Worm (Caenorhabditis elegans) whole organism, late embryonic: Measurements from ENCODE around the gene R09H10.6.

Experiments
- F13H6.1 ChIP-seq: sonication (generic microtip); optimal IDR thresholded peaks from 2 replicates; lab custom pipeline; 2016; ENCODE audit warnings: missing genetic modification characterization, missing compliant biosample characterization
- ahr-1 ChIP-seq: sonication (generic microtip); optimal IDR thresholded peaks from 2 replicates; lab custom pipeline; 2016; ENCODE audit warnings: missing genetic modification characterization, missing compliant biosample characterization
- ceh-34 ChIP-seq: sonication (generic microtip); optimal IDR thresholded peaks from 2 replicates; lab custom pipeline; 2016; ENCODE audit warnings: mild to moderate bottlenecking, missing genetic modification characterization, missing compliant biosample characterization
- dve-1 ChIP-seq: sonication (generic microtip); optimal IDR thresholded peaks from 2 replicates; lab custom pipeline; 2017; ENCODE audit warnings: antibody characterized with exemption, mild to moderate bottlenecking, missing genetic modification characterization, missing compliant biosample characterization
- fax-1 ChIP-seq: sonication (generic microtip); optimal IDR thresholded peaks from 2 replicates; lab custom pipeline; 2016; ENCODE audit warnings: missing genotype, missing genetic modification characterization, missing compliant biosample characterization
- fkh-6 ChIP-seq: sonication (generic microtip); optimal IDR thresholded peaks from 2 replicates; lab custom pipeline; 2016; ENCODE audit warnings: missing genetic modification characterization, missing compliant biosample characterization
- hlh-30 ChIP-seq: sonication (generic microtip); optimal IDR thresholded peaks from 2 replicates; lab custom pipeline; 2017; ENCODE audit warnings: antibody characterized with exemption, missing genetic modification characterization, missing compliant biosample characterization; ENCODE audit not compliant: insufficient read depth
- nfya-1 ChIP-seq: sonication (generic microtip); optimal IDR thresholded peaks from 2 replicates; lab custom pipeline; 2017; ENCODE audit warnings: missing genetic modification characterization, mild to moderate bottlenecking, missing compliant biosample characterization, antibody characterized with exemption, moderate library complexity
- pha-2 ChIP-seq: sonication (generic microtip); optimal IDR thresholded peaks from 2 replicates; lab custom pipeline; 2017; ENCODE audit warnings: mild to moderate bottlenecking, missing genetic modification characterization, missing compliant biosample characterization
- pros-1 ChIP-seq: fragments of 150-350 bp; optimal IDR thresholded peaks from 2 replicates; lab custom pipeline; 2014; ENCODE audit warnings: missing biosample characterization, missing genetic modification reagents, missing genetic modification characterization
- unc-55 ChIP-seq: sonication (generic microtip); optimal IDR thresholded peaks from 2 replicates; lab custom pipeline; 2017; ENCODE audit warnings: missing biosample characterization, missing genetic modification reagents, missing genetic modification characterization

- TF ChIP-seq ahr-1 (no peak), fkh-6 (no peak), hlh-30 (tag; lab: Kevin White, UChicago) (no peak), ceh-34 (tag; lab: Kevin White, UChicago) (no peak), dve-1 (tag; lab: Kevin White, UChicago) (no peak), pros-1 (tag; lab: Kevin White, UChicago) (no peak), F13H6.1 (tag; lab: Kevin White, UChicago) (no peak), nfya-1 (tag; lab: Kevin White, UChicago) (no peak), unc-55 (GFP tag; lab: Kevin White, UChicago) (no peak), pha-2 (tag; lab: Kevin White, UChicago) (no peak), fax-1 (tag; lab: Kevin White, UChicago) (no peak)
Observed at ce11 chrIV:10589072-10589471, 19.3 kb upstream of the R09H10.6 start, which contains the start of gene C43F9.4.
